Fruit fly (Drosophila melanogaster) whole organism, prepupa: ENCODE results near the gene CG8838.
A peak's percentile ranks its signal among the peaks of the same experiment; 100 is the strongest.

Experiments
- Blimp-1 ChIP-seq: fragments of 200-800 bp; sonication (Bioruptor generic); optimal IDR thresholded peaks from 3 replicates; lab custom pipeline; 2017; ENCODE audit warnings: missing biosample characterization, missing genetic modification characterization, mild to moderate bottlenecking, moderate library complexity, missing genetic modification reagents
- CG10631 ChIP-seq: fragments of 200-800 bp; sonication (Bioruptor generic); optimal IDR thresholded peaks from 2 replicates; lab custom pipeline; 2016; ENCODE audit warnings: missing biosample characterization, missing genetic modification characterization
- CG10669 ChIP-seq: fragments of 200-800 bp; sonication (Bioruptor generic); optimal IDR thresholded peaks from 3 replicates; lab custom pipeline; 2018; ENCODE audit warnings: missing biosample characterization, mild to moderate bottlenecking, missing genetic modification characterization, moderate library complexity
- CG11294 ChIP-seq: fragments of 200-800 bp; sonication (Bioruptor generic); IDR thresholded peaks from 2 replicates; pipeline ENCODE4 v1.3.6; 2022; ENCODE audit warnings: missing biosample characterization, missing genetic modification characterization
- CG11902 ChIP-seq: fragments of 200-800 bp; sonication (Bioruptor generic); optimal IDR thresholded peaks from 3 replicates; lab custom pipeline; 2016; ENCODE audit warnings: missing biosample characterization, missing genetic modification characterization
- CG1621 ChIP-seq: fragments of 200-800 bp; sonication (Bioruptor generic); optimal IDR thresholded peaks from 3 replicates; lab custom pipeline; 2018; ENCODE audit warnings: missing biosample characterization, mild to moderate bottlenecking, missing genetic modification characterization
- CG3032 ChIP-seq: fragments of 200-800 bp; optimal IDR thresholded peaks from 2 replicates; lab custom pipeline; 2019; ENCODE audit warnings: missing biosample characterization, mild to moderate bottlenecking, missing genetic modification characterization, moderate library complexity
- CG32006 ChIP-seq: fragments of 200-800 bp; sonication (Bioruptor generic); optimal IDR thresholded peaks from 3 replicates; lab custom pipeline; 2017; ENCODE audit warnings: missing biosample characterization, mild to moderate bottlenecking, missing genetic modification characterization
- CG34406 ChIP-seq: fragments of 200-800 bp; sonication (Bioruptor generic); optimal IDR thresholded peaks from 3 replicates; lab custom pipeline; 2016; ENCODE audit warnings: missing biosample characterization, missing genetic modification characterization
- CG3919 ChIP-seq: fragments of 200-800 bp; sonication (Bioruptor generic); optimal IDR thresholded peaks from 3 replicates; lab custom pipeline; 2016; ENCODE audit warnings: missing biosample characterization, missing genetic modification characterization
- CG4318 ChIP-seq: fragments of 200-800 bp; sonication (Bioruptor generic); optimal IDR thresholded peaks from 3 replicates; lab custom pipeline; 2017; ENCODE audit warnings: missing biosample characterization, mild to moderate bottlenecking, missing genetic modification characterization
- CG6163 ChIP-seq: fragments of 200-800 bp; sonication (Bioruptor generic); IDR thresholded peaks from 3 replicates; pipeline ENCODE4 v1.3.6; 2022; ENCODE audit warnings: missing biosample characterization, missing genetic modification characterization
- CG6276 ChIP-seq: fragments of 200-800 bp; sonication (Bioruptor generic); optimal IDR thresholded peaks from 2 replicates; lab custom pipeline; 2017; ENCODE audit warnings: missing biosample characterization, mild to moderate bottlenecking, missing genetic modification characterization
- CG6792 ChIP-seq: fragments of 200-800 bp; sonication (Bioruptor generic); optimal IDR thresholded peaks from 3 replicates; lab custom pipeline; 2016; ENCODE audit warnings: missing biosample characterization, missing genetic modification characterization
- CG6808 ChIP-seq: fragments of 200-800 bp; sonication (Bioruptor generic); optimal IDR thresholded peaks from 3 replicates; lab custom pipeline; 2017; ENCODE audit warnings: missing biosample characterization, missing genetic modification characterization, mild to moderate bottlenecking, moderate library complexity, missing genetic modification reagents
- CG8632 ChIP-seq: fragments of 200-800 bp; sonication (Bioruptor generic); optimal IDR thresholded peaks from 3 replicates; lab custom pipeline; 2016; ENCODE audit warnings: missing biosample characterization, missing genetic modification characterization
- CG9139 ChIP-seq: fragments of 200-800 bp; sonication (Bioruptor generic); optimal IDR thresholded peaks from 3 replicates; lab custom pipeline; 2017; ENCODE audit warnings: missing biosample characterization, mild to moderate bottlenecking, missing genetic modification characterization
- Eip75B ChIP-seq: fragments of 200-800 bp; sonication (Bioruptor generic); optimal IDR thresholded peaks from 3 replicates; lab custom pipeline; 2016; ENCODE audit warnings: missing biosample characterization, missing genetic modification characterization
- Eip78C ChIP-seq: fragments of 200-800 bp; sonication (Bioruptor generic); peaks from one replicate; lab custom pipeline; 2016; ENCODE audit warnings: missing biosample characterization, missing genetic modification characterization
- Eip93F ChIP-seq: fragments of 200-800 bp; sonication (Bioruptor generic); optimal IDR thresholded peaks from 2 replicates; lab custom pipeline; 2016; ENCODE audit warnings: missing biosample characterization, mild to moderate bottlenecking, missing genetic modification characterization
- Ets96B ChIP-seq: fragments of 200-800 bp; optimal IDR thresholded peaks from 2 replicates; lab custom pipeline; 2019; ENCODE audit warnings: missing biosample characterization, mild to moderate bottlenecking, missing genetic modification characterization, moderate library complexity
- Hr39 ChIP-seq: fragments of 200-800 bp; sonication (Bioruptor generic); optimal IDR thresholded peaks from 2 replicates; lab custom pipeline; 2016; ENCODE audit warnings: missing biosample characterization, missing genetic modification characterization
- Met ChIP-seq: fragments of 200-800 bp; sonication (Bioruptor generic); optimal IDR thresholded peaks from 3 replicates; lab custom pipeline; 2016; ENCODE audit warnings: missing biosample characterization, missing genetic modification characterization
- OdsH ChIP-seq: fragments of 200-800 bp; sonication (Bioruptor generic); optimal IDR thresholded peaks from 3 replicates; lab custom pipeline; 2016; ENCODE audit warnings: missing biosample characterization, missing genetic modification characterization
- Smox ChIP-seq: fragments of 200-800 bp; sonication (Bioruptor generic); optimal IDR thresholded peaks from 3 replicates; lab custom pipeline; 2016; ENCODE audit warnings: missing biosample characterization, missing genetic modification characterization
- Sox14 ChIP-seq: fragments of 200-800 bp; sonication (Bioruptor generic); optimal IDR thresholded peaks from 3 replicates; lab custom pipeline; 2016; ENCODE audit warnings: missing biosample characterization, missing genetic modification characterization
- Sox15 ChIP-seq: fragments of 200-800 bp; sonication (Bioruptor generic); optimal IDR thresholded peaks from 3 replicates; lab custom pipeline; 2016; ENCODE audit warnings: missing biosample characterization, missing genetic modification characterization
- achi ChIP-seq: fragments of 200-800 bp; sonication (Bioruptor generic); optimal IDR thresholded peaks from 3 replicates; lab custom pipeline; 2016; ENCODE audit warnings: missing biosample characterization, missing genetic modification characterization
- acj6 ChIP-seq: fragments of 200-800 bp; sonication (Bioruptor generic); optimal IDR thresholded peaks from 3 replicates; lab custom pipeline; 2016; ENCODE audit warnings: missing biosample characterization, missing genetic modification characterization
- cyc ChIP-seq: fragments of 200-800 bp; sonication (Bioruptor generic); optimal IDR thresholded peaks from 3 replicates; lab custom pipeline; 2016; ENCODE audit warnings: missing biosample characterization, missing genetic modification characterization
- dac ChIP-seq: fragments of 200-800 bp; sonication (Bioruptor generic); optimal IDR thresholded peaks from 2 replicates; lab custom pipeline; 2017; ENCODE audit warnings: missing biosample characterization, mild to moderate bottlenecking, missing genetic modification characterization
- eg ChIP-seq: fragments of 200-800 bp; sonication (Bioruptor generic); IDR thresholded peaks from 3 replicates; pipeline ENCODE4 v1.3.6; 2022; ENCODE audit warnings: missing biosample characterization, missing genetic modification characterization
- esn ChIP-seq: fragments of 200-800 bp; sonication (Bioruptor generic); optimal IDR thresholded peaks from 2 replicates; lab custom pipeline; 2016; ENCODE audit warnings: missing biosample characterization, mild to moderate bottlenecking, missing genetic modification characterization, moderate library complexity
- fd59A ChIP-seq: fragments of 200-800 bp; sonication (Bioruptor generic); optimal IDR thresholded peaks from 2 replicates; lab custom pipeline; 2017; ENCODE audit warnings: missing biosample characterization, mild to moderate bottlenecking, missing genetic modification characterization, missing genetic modification reagents
- fd85E ChIP-seq: fragments of 200-800 bp; sonication (Bioruptor generic); optimal IDR thresholded peaks from 3 replicates; lab custom pipeline; 2016; ENCODE audit warnings: missing biosample characterization, missing genetic modification characterization
- fkh ChIP-seq: fragments of 200-800 bp; sonication (Bioruptor generic); optimal IDR thresholded peaks from 3 replicates; lab custom pipeline; 2017; ENCODE audit warnings: missing biosample characterization, mild to moderate bottlenecking, missing genetic modification characterization, moderate library complexity
- lz ChIP-seq: fragments of 200-800 bp; sonication (Bioruptor generic); optimal IDR thresholded peaks from 3 replicates; lab custom pipeline; 2016; ENCODE audit warnings: missing biosample characterization, missing genetic modification characterization
- net ChIP-seq: fragments of 200-800 bp; sonication (Bioruptor generic); optimal IDR thresholded peaks from 3 replicates; lab custom pipeline; 2016; ENCODE audit warnings: missing biosample characterization, missing genetic modification characterization
- pdm3 ChIP-seq: fragments of 200-800 bp; sonication (Bioruptor generic); optimal IDR thresholded peaks from 3 replicates; lab custom pipeline; 2016; ENCODE audit warnings: missing biosample characterization, missing genetic modification characterization
- salr ChIP-seq, 2 experiments: fragments of 200-800 bp; sonication (Bioruptor generic); optimal IDR thresholded peaks; 3 replicates each; lab custom pipeline; 2016 to 2018; ENCODE audit warnings: missing biosample characterization in 2 of 2, missing genetic modification characterization in 2 of 2, mild to moderate bottlenecking in 1 of 2
- spab ChIP-seq: fragments of 200-800 bp; sonication (Bioruptor generic); optimal IDR thresholded peaks from 2 replicates; lab custom pipeline; 2017; ENCODE audit warnings: missing biosample characterization, mild to moderate bottlenecking, missing genetic modification characterization, missing genetic modification reagents
- svp ChIP-seq: fragments of 200-800 bp; sonication (Bioruptor generic); peaks from one replicate; lab custom pipeline; 2016; ENCODE audit warnings: missing biosample characterization, missing genetic modification characterization
- topi ChIP-seq: fragments of 200-800 bp; sonication (Bioruptor generic); optimal IDR thresholded peaks from 3 replicates; lab custom pipeline; 2016; ENCODE audit warnings: missing biosample characterization, missing genetic modification characterization
- vri ChIP-seq: fragments of 200-800 bp; sonication (Bioruptor generic); optimal IDR thresholded peaks from 3 replicates; lab custom pipeline; 2016; ENCODE audit warnings: missing biosample characterization, mild to moderate bottlenecking, missing genetic modification characterization

The CG8838 gene

dm6 chr2L:3371340-3371739 is 13.9 kb downstream of the CG8838 start (continued):
- TF ChIP-seq fd59A (GFP tag; lab: Kevin White, UChicago) (peak; percentile 12), svp (GFP tag; lab: Kevin White, UChicago) (peak; percentile 19), CG3032 (tag; lab: Kevin White, UChicago) (no peak), Ets96B (tag; lab: Kevin White, UChicago) (peak; percentile 20), CG6808 (GFP tag; lab: Kevin White, UChicago) (no peak), net (GFP tag; lab: Kevin White, UChicago) (no peak), CG4318 (GFP tag; lab: Kevin White, UChicago) (peak; percentile 32), Met (GFP tag; lab: Kevin White, UChicago) (no peak), CG34406 (GFP tag; lab: Kevin White, UChicago) (no peak), CG10631 (GFP tag; lab: Kevin White, UChicago) (no peak), CG32006 (GFP tag; lab: Kevin White, UChicago) (peak; percentile 78), cyc (GFP tag; lab: Kevin White, UChicago) (no peak)

- TF ChIP-seq CG6163 (no peak), lz (no peak), salr (GFP tag; optimal IDR thresholded peaks at IDR 0.05; lab: Kevin White, UChicago) (no peak), CG10631 (GFP tag; lab: Kevin White, UChicago) (no peak), dac (GFP tag; lab: Kevin White, UChicago) (no peak), OdsH (GFP tag; lab: Kevin White, UChicago) (no peak), CG32006 (GFP tag; lab: Kevin White, UChicago) (peak; percentile 24), spab (GFP tag; lab: Kevin White, UChicago) (no peak), eg (no peak), CG6792 (no peak), Hr39 (no peak), svp (GFP tag; lab: Kevin White, UChicago) (peak; percentile 65), CG6276 (no peak), vri (GFP tag; lab: Kevin White, UChicago) (peak; percentile 91), CG3919 (GFP tag; lab: Kevin White, UChicago) (no peak), CG4318 (GFP tag; lab: Kevin White, UChicago) (no peak), CG10669 (GFP tag; lab: Kevin White, UChicago) (no peak), CG11294 (GFP tag; lab: Robert Waterston, UW) (no peak), Eip93F (GFP tag; lab: Kevin White, UChicago) (peak; percentile 36), achi (GFP tag; lab: Kevin White, UChicago) (no peak), CG1621 (tag; lab: Kevin White, UChicago) (no peak), Sox15 (GFP tag; lab: Kevin White, UChicago) (no peak), acj6 (GFP tag; lab: Kevin White, UChicago) (no peak), Met (GFP tag; lab: Kevin White, UChicago) (no peak), CG11902 (GFP tag; lab: Kevin White, UChicago) (no peak)
Measured at dm6 chr2L:3371776-3372383, 14.4 kb downstream of the CG8838 start.

- TF ChIP-seq acj6 (GFP tag; lab: Kevin White, UChicago) (peak; percentile 11), CG11902 (GFP tag; lab: Kevin White, UChicago) (no peak), CG6792 (peak; percentile 5), achi (GFP tag; lab: Kevin White, UChicago) (peak; percentile 13), CG34406 (GFP tag; lab: Kevin White, UChicago) (no peak), CG11294 (GFP tag; lab: Robert Waterston, UW) (no peak), Eip93F (GFP tag; lab: Kevin White, UChicago) (no peak), CG1621 (tag; lab: Kevin White, UChicago) (no peak), Eip75B (peak; percentile 25), Sox15 (GFP tag; lab: Kevin White, UChicago) (no peak), Eip78C (GFP tag; lab: Kevin White, UChicago) (peak; percentile 73), salr (GFP tag; optimal IDR thresholded peaks at IDR 0.05; lab: Kevin White, UChicago) (no peak), topi (GFP tag; lab: Kevin White, UChicago) (peak; percentile 16), Sox14 (GFP tag; lab: Kevin White, UChicago) (no peak), esn (GFP tag; lab: Kevin White, UChicago) (peak; percentile 61), CG10669 (GFP tag; lab: Kevin White, UChicago) (no peak), Smox (GFP tag; lab: Kevin White, UChicago) (no peak), CG8632 (no peak), pdm3 (GFP tag; lab: Kevin White, UChicago) (peak; percentile 12), CG3032 (tag; lab: Kevin White, UChicago) (no peak), fd85E (GFP tag; lab: Kevin White, UChicago) (no peak), CG9139 (GFP tag; lab: Kevin White, UChicago) (no peak), fkh (GFP tag; lab: Kevin White, UChicago) (no peak), CG10631 (GFP tag; lab: Kevin White, UChicago) (peak; percentile 36), Blimp-1 (GFP tag; lab: Kevin White, UChicago) (no peak), CG6276 (peak; percentile 41), svp (GFP tag; lab: Kevin White, UChicago) (peak; percentile 71), OdsH (GFP tag; lab: Kevin White, UChicago) (peak; percentile 39), spab (GFP tag; lab: Kevin White, UChicago) (no peak), CG6808 (GFP tag; lab: Kevin White, UChicago) (peak; percentile 17), fd59A (GFP tag; lab: Kevin White, UChicago) (no peak)
Measured at dm6 chr2L:3372483-3372929, 15.1 kb downstream of the CG8838 start.
